Worm (Caenorhabditis elegans) whole organism, L3 larva: ENCODE measurements around the gene col-126.

ENCODE experiments used
- egl-5 ChIP-seq: fragments of 150-350 bp; optimal IDR thresholded peaks from 2 replicates; lab custom pipeline; 2017; ENCODE audit warnings: missing biosample characterization, missing genetic modification reagents, missing genetic modification characterization, inconsistent platforms
- jun-1 ChIP-seq: fragments of 150-350 bp; optimal IDR thresholded peaks from 2 replicates; lab custom pipeline; 2014; ENCODE audit warnings: missing biosample characterization, missing genetic modification reagents, missing genetic modification characterization
- lin-39 ChIP-seq: fragments of 150-350 bp; optimal IDR thresholded peaks from 2 replicates; lab custom pipeline; 2018; ENCODE audit warnings: missing biosample characterization, missing genetic modification reagents, missing genetic modification characterization
- nhr-11 ChIP-seq: fragments of 150-350 bp; optimal IDR thresholded peaks from 2 replicates; lab custom pipeline; 2014; ENCODE audit warnings: missing biosample characterization, missing genetic modification characterization
- pha-4 ChIP-seq: fragments of 150-350 bp; optimal IDR thresholded peaks from 2 replicates; lab custom pipeline; 2014; ENCODE audit warnings: missing biosample characterization, missing genetic modification reagents, missing genetic modification characterization
- sea-2 ChIP-seq: fragments of 150-350 bp; sonication (generic microtip); optimal IDR thresholded peaks from 4 replicates; lab custom pipeline; 2014; ENCODE audit warnings: missing biosample characterization, missing genetic modification reagents, missing genetic modification characterization
- unc-62 ChIP-seq: fragments of 150-350 bp; sonication (generic microtip); optimal IDR thresholded peaks from 4 replicates; lab custom pipeline; 2014; ENCODE audit warnings: missing biosample characterization, missing genetic modification reagents, missing genetic modification characterization
- ztf-4 ChIP-seq: fragments of 150-350 bp; optimal IDR thresholded peaks from 2 replicates; lab custom pipeline; 2014; ENCODE audit warnings: missing biosample characterization, missing genetic modification characterization

- no peak for TF ChIP-seq lin-39 (tag; lab: Kevin White, UChicago)
- peak; percentile 56 for TF ChIP-seq pha-4 (tag; lab: Kevin White, UChicago)
- no peak for TF ChIP-seq unc-62 (GFP tag; lab: Kevin White, UChicago)
- no peak for TF ChIP-seq egl-5 (tag; lab: Kevin White, UChicago)
- TF ChIP-seq nhr-11 (tag; lab: Kevin White, UChicago): no peak
- no peak for TF ChIP-seq sea-2 (GFP tag; lab: Kevin White, UChicago)
- TF ChIP-seq jun-1: no peak
- no peak for TF ChIP-seq ztf-4 (tag; lab: Kevin White, UChicago)
Observed at ce11 chrIV:11310624-11311023, 47.4 kb downstream of the col-126 start, which contains the start of gene znf-207.
